Worm (Caenorhabditis elegans) whole organism, late embryonic: ENCODE results near the gene fbxa-179.

Experiments
- ama-1 ChIP-seq: fragments of 150-350 bp; optimal IDR thresholded peaks from 2 replicates; lab custom pipeline; 2014
- ceh-2 ChIP-seq: sonication (generic microtip); optimal IDR thresholded peaks from 2 replicates; lab custom pipeline; 2016; ENCODE audit warnings: missing genotype, missing genetic modification characterization, missing compliant biosample characterization
- ceh-22 ChIP-seq: sonication (generic microtip); optimal IDR thresholded peaks from 2 replicates; lab custom pipeline; 2017; ENCODE audit warnings: missing biosample characterization, missing genetic modification characterization
- ceh-6 ChIP-seq: fragments of 200-800 bp; sonication (Bioruptor generic); optimal IDR thresholded peaks from 2 replicates; lab custom pipeline; 2018; ENCODE audit warnings: mild to moderate bottlenecking, missing genetic modification characterization, missing compliant biosample characterization
- ceh-9 ChIP-seq: sonication (generic microtip); optimal IDR thresholded peaks from 2 replicates; lab custom pipeline; 2016; ENCODE audit warnings: mild to moderate bottlenecking, missing genetic modification characterization, inconsistent platforms, missing compliant biosample characterization
- dmd-4 ChIP-seq: sonication (generic microtip); optimal IDR thresholded peaks from 2 replicates; lab custom pipeline; 2016; ENCODE audit warnings: borderline replicate concordance, missing genetic modification characterization, missing compliant biosample characterization
- fkh-10 ChIP-seq: fragments of 150-350 bp; optimal IDR thresholded peaks from 2 replicates; lab custom pipeline; 2014; ENCODE audit warnings: missing biosample characterization, missing genetic modification reagents, missing genetic modification characterization
- hlh-13 ChIP-seq: fragments of 200-800 bp; sonication (Bioruptor generic); optimal IDR thresholded peaks from 2 replicates; lab custom pipeline; 2018; ENCODE audit warnings: mild to moderate bottlenecking, missing genetic modification characterization, missing compliant biosample characterization
- hlh-30 ChIP-seq: sonication (generic microtip); optimal IDR thresholded peaks from 2 replicates; lab custom pipeline; 2017; ENCODE audit warnings: antibody characterized with exemption, missing genetic modification characterization, missing compliant biosample characterization; ENCODE audit not compliant: insufficient read depth
- nfya-1 ChIP-seq: sonication (generic microtip); optimal IDR thresholded peaks from 2 replicates; lab custom pipeline; 2017; ENCODE audit warnings: missing genetic modification characterization, mild to moderate bottlenecking, missing compliant biosample characterization, antibody characterized with exemption, moderate library complexity
- odd-2 ChIP-seq: sonication (generic microtip); optimal IDR thresholded peaks from 2 replicates; lab custom pipeline; 2017; ENCODE audit warnings: antibody characterized with exemption, mild to moderate bottlenecking, missing genetic modification characterization, missing compliant biosample characterization
- pat-9 ChIP-seq: fragments of 200-800 bp; sonication (Bioruptor generic); optimal IDR thresholded peaks from 2 replicates; lab custom pipeline; 2018; ENCODE audit warnings: mild to moderate bottlenecking, missing genetic modification characterization, moderate library complexity, missing compliant biosample characterization
- unc-86 ChIP-seq: sonication (generic microtip); optimal IDR thresholded peaks from 2 replicates; lab custom pipeline; 2016; ENCODE audit warnings: missing genetic modification characterization, missing compliant biosample characterization

DNA sequence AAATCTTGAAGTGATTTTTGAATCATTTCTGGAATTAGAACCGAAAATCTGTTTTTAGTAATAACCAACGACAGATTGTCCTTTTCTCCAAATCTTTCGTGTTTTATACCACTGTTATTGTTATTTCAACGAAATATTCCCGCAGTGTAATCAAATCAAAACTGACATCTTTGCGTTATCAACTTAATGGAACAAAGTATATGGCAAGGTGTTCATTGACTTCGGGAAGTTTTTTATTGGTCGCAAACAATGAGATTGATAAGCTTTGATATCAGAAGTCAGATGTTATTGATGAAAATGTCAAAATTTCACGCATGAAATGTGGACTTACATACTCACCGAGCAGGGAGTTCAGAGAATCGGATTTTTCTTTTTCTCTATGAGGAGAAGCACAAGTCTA is 12.0 kb upstream of the fbxa-179 start, which contains the start of gene F23D12.11:
- no peak for TF ChIP-seq unc-86 (tag; lab: Kevin White, UChicago)
- TF ChIP-seq nfya-1, result no peak
- no peak for TF ChIP-seq ceh-9 (tag; lab: Kevin White, UChicago)
- no peak for TF ChIP-seq ceh-2
- TF ChIP-seq ceh-6, result no peak
- no peak for TF ChIP-seq ama-1 (lab: Kevin White, UChicago)
- TF ChIP-seq hlh-30 (tag; lab: Kevin White, UChicago), result no peak
- no peak for TF ChIP-seq pat-9 (tag; lab: Kevin White, UChicago)
- no peak for TF ChIP-seq odd-2 (tag; lab: Kevin White, UChicago)
- no peak for TF ChIP-seq dmd-4 (tag; lab: Kevin White, UChicago)
- no peak for TF ChIP-seq ceh-22 (tag; lab: Kevin White, UChicago)
- no peak for TF ChIP-seq hlh-13 (GFP tag; lab: Kevin White, UChicago)
- no peak for TF ChIP-seq fkh-10 (GFP tag; lab: Kevin White, UChicago)
